Worm (Caenorhabditis elegans): ENCODE data around the gene F10E9.10.
A peak's percentile ranks its signal among the peaks of the same experiment; 100 is the strongest.

F10E9.10 gene

ce11 chrIII:8320183-8320582, at the start of gene F10E9.10:
TSS of gene F10E9.10 (minus strand) at chrIII:8320283.
- TF ChIP-seq ceh-20 (GFP tag; IDR thresholded peaks at IDR 0.05): no peak
- TF ChIP-seq lin-1 (GFP tag; IDR thresholded peaks at IDR 0.05): no peak
- no peak for TF ChIP-seq T20F7.1 (GFP tag; optimal IDR thresholded peaks at IDR 0.05)

ce11 chrIII:8369172-8369571, 49.1 kb upstream of the F10E9.10 start:
- no peak for TF ChIP-seq spr-1 (tag; optimal IDR thresholded peaks at IDR 0.05)
- no peak for TF ChIP-seq ceh-20 (GFP tag; IDR thresholded peaks at IDR 0.05)
- no peak for TF ChIP-seq lin-13 (GFP tag; optimal IDR thresholded peaks at IDR 0.05)
- TF ChIP-seq zag-1 (tag; optimal IDR thresholded peaks at IDR 0.05): no peak
- TF ChIP-seq mes-2 (tag; optimal IDR thresholded peaks at IDR 0.05; ENCODE audit: poor library complexity, severe bottlenecking): no peak
- TF ChIP-seq zip-11 (GFP tag; IDR thresholded peaks at IDR 0.05): no peak

- no peak for TF ChIP-seq duxl-1 (tag; optimal IDR thresholded peaks at IDR 0.05; ENCODE audit: poor library complexity)
- TF ChIP-seq hmg-1.1 (GFP tag; IDR thresholded peaks at IDR 0.05): no peak
- no peak for TF ChIP-seq F10B5.3 (tag; optimal IDR thresholded peaks at IDR 0.05)
- TF ChIP-seq nhr-41 (GFP tag; IDR thresholded peaks at IDR 0.05): no peak
- TF ChIP-seq Y75B8A.6 (GFP tag; IDR thresholded peaks at IDR 0.05): no peak
- no peak for TF ChIP-seq nhr-28 (tag; optimal IDR thresholded peaks at IDR 0.05)
- no peak for TF ChIP-seq ztf-11 (tag; optimal IDR thresholded peaks at IDR 0.05)
- TF ChIP-seq madf-5 (GFP tag; IDR thresholded peaks at IDR 0.05): no peak
- TF ChIP-seq F26F4.8 (GFP tag; conservative IDR thresholded peaks at IDR 0.05): no peak
- TF ChIP-seq tra-1 (GFP tag; IDR thresholded peaks at IDR 0.05): no peak
- TF ChIP-seq hlh-30 (tag; optimal IDR thresholded peaks at IDR 0.05; ENCODE audit: insufficient read depth): no peak
- TF ChIP-seq lin-29 (GFP tag; IDR thresholded peaks at IDR 0.05): no peak
- TF ChIP-seq nhr-76 (tag; optimal IDR thresholded peaks at IDR 0.05): no peak
- no peak for TF ChIP-seq lsy-2 (tag; optimal IDR thresholded peaks at IDR 0.05)
- no peak for TF ChIP-seq ama-1 (optimal IDR thresholded peaks at IDR 0.05)
Observed at ce11 chrIII:8368619-8369018, 48.5 kb upstream of the F10E9.10 start, which contains the start of gene R05D3.9. TSS of gene R05D3.9 (minus strand) at chrIII:8368719.

ce11 chrIII:8363253-8364061, 43.4 kb upstream of the F10E9.10 start, which contains the start of gene R05D3.3:
TSS of gene R05D3.3 (plus strand) at chrIII:8364011.
- TF ChIP-seq aly-2 (tag; optimal IDR thresholded peaks at IDR 0.05) (no peak), mes-2 (tag; optimal IDR thresholded peaks at IDR 0.05; ENCODE audit: poor library complexity, severe bottlenecking) (no peak), lin-13 (GFP tag; optimal IDR thresholded peaks at IDR 0.05) (no peak), aha-1 (tag) (peak; percentile 83), ctbp-1 (GFP tag; IDR thresholded peaks at IDR 0.05) (no peak), dpl-1 (GFP tag; optimal IDR thresholded peaks at IDR 0.05) (peak; percentile 25), madf-9 (GFP tag; conservative IDR thresholded peaks at IDR 0.05) (no peak)

ce11 chrIII:8358213-8358672, 38.2 kb upstream of the F10E9.10 start, which contains the start of the genes R05D3.8 and rfp-1:
TSS of gene R05D3.8 (minus strand) at chrIII:8358327.
TSS of gene rfp-1 (plus strand) at chrIII:8358622.
- no peak for TF ChIP-seq lin-39 (tag; optimal IDR thresholded peaks at IDR 0.05)
- peak; percentile 89 for TF ChIP-seq nhr-11 (tag; optimal IDR thresholded peaks at IDR 0.05)
- TF ChIP-seq hlh-11 (tag; optimal IDR thresholded peaks at IDR 0.05): peak; percentile 60
- peak; percentile 84 for TF ChIP-seq hlh-30 (tag; optimal IDR thresholded peaks at IDR 0.05; ENCODE audit: insufficient read depth)
- TF ChIP-seq lin-1 (GFP tag; IDR thresholded peaks at IDR 0.05): 0 out of 2 replicates have a peak, but pooled peaks have one; percentile 27
- TF ChIP-seq R02D3.7 (tag; optimal IDR thresholded peaks at IDR 0.05): peak; percentile 97
- TF ChIP-seq pqm-1 (tag; optimal IDR thresholded peaks at IDR 0.05): peak; percentile 3
- peak; percentile 74 for TF ChIP-seq unc-130 (GFP tag; optimal IDR thresholded peaks at IDR 0.05)
- peak; percentile 76 for TF ChIP-seq nhr-25 (tag; optimal IDR thresholded peaks at IDR 0.05; ENCODE audit: borderline replicate concordance, insufficient read depth)
- TF ChIP-seq dmd-6 (GFP tag; IDR thresholded peaks at IDR 0.05): peak; percentile 40
- no peak for TF ChIP-seq spr-1 (tag; optimal IDR thresholded peaks at IDR 0.05)
- no peak for TF ChIP-seq F44E2.7 (GFP tag; IDR thresholded peaks at IDR 0.05)
- no peak for TF ChIP-seq egl-27 (tag; optimal IDR thresholded peaks at IDR 0.05)
- TF ChIP-seq nhr-77 (tag; optimal IDR thresholded peaks at IDR 0.05): peak; percentile 91
- peak; percentile 6 for TF ChIP-seq duxl-1 (tag; optimal IDR thresholded peaks at IDR 0.05; ENCODE audit: poor library complexity)
- TF ChIP-seq zag-1 (tag; optimal IDR thresholded peaks at IDR 0.05): no peak
- peak in 1 of 2 experiments; percentile 28 for TF ChIP-seq mdl-1 (tag; optimal IDR thresholded peaks at IDR 0.05)
- TF ChIP-seq nhr-76 (tag; optimal IDR thresholded peaks at IDR 0.05): no peak
- no peak for TF ChIP-seq nhr-41 (GFP tag; IDR thresholded peaks at IDR 0.05)
- peak; percentile 36 for TF ChIP-seq fkh-10 (GFP tag; optimal IDR thresholded peaks at IDR 0.05)
- peak; percentile 65 for TF ChIP-seq lin-38 (GFP tag; IDR thresholded peaks at IDR 0.05)

Data from whole organism, L4 larva.